Fruit fly (Drosophila melanogaster): ENCODE data around the gene CG32263.

Gene CG32263

DNA sequence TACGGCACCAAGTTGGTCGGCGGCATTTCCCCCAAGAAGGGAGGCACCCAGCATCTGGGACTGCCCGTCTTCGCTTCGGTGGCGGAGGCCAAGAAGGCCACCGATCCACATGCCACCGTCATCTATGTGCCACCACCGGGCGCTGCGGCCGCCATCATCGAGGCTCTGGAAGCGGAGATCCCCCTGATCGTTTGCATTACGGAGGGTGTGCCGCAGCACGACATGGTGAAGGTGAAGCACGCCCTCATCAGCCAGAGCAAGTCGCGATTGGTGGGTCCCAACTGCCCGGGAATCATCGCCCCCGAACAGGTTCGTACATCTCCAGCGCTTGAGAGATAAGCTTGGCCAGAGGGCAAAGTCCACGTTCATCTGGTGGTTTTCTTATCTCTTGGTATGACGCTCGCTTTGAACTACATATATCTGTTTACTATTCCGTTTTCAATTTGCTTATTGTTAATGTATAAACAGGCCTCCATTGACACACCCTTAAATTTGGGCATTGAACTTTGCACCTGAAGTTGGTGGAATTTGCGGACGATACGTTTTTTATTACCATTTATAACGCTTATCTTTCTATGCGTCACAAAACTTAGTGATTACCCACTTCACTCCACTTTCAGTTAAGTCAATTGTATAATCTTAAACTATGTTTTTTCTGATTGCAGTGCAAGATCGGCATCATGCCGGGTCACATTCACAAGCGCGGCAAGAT is 6.0 kb upstream of the CG32263 start (continued):
- TF ChIP-seq CG11398 (GFP tag; optimal IDR thresholded peaks at IDR 0.05) (no peak), wek (GFP tag; optimal IDR thresholded peaks at IDR 0.05) (peak; percentile 13), sens-2 (GFP tag; IDR thresholded peaks at IDR 0.05) (no peak), mld (GFP tag; IDR thresholded peaks at IDR 0.05; ENCODE audit: partially characterized antibody) (no peak), Sox100B (GFP tag; optimal IDR thresholded peaks at IDR 0.05) (peak; percentile 30), CG17568 (GFP tag; optimal IDR thresholded peaks at IDR 0.05) (no peak), CG30403 (GFP tag; optimal IDR thresholded peaks at IDR 0.05) (no peak), CG8478 (optimal IDR thresholded peaks at IDR 0.05) (no peak), HHEX (GFP tag; optimal IDR thresholded peaks at IDR 0.05) (peak; percentile 24), Hmx (GFP tag; optimal IDR thresholded peaks at IDR 0.05) (no peak), Nf-YC (tag; optimal IDR thresholded peaks at IDR 0.05) (peak; percentile 78), CoRest (tag; optimal IDR thresholded peaks at IDR 0.05) (no peak), Sin3A (optimal IDR thresholded peaks at IDR 0.05) (no peak), mirr (GFP tag; optimal IDR thresholded peaks at IDR 0.05) (peak; percentile 69), caup (GFP tag; optimal IDR thresholded peaks at IDR 0.05; ENCODE audit: severe bottlenecking) (no peak), CG6813 (GFP tag; optimal IDR thresholded peaks at IDR 0.05) (peak; percentile 1), CG10462 (GFP tag; optimal IDR thresholded peaks at IDR 0.05) (no peak), Awh (GFP tag; IDR thresholded peaks at IDR 0.05) (no peak; the same call in 1 of the 2 replicates), CG1233 (GFP tag; optimal IDR thresholded peaks at IDR 0.05) (no peak), CG34376 (GFP tag; optimal IDR thresholded peaks at IDR 0.05) (peak; percentile 94), CG7556 (GFP tag; optimal IDR thresholded peaks at IDR 0.05) (no peak), rib (GFP tag; IDR thresholded peaks at IDR 0.05) (no peak), C15 (GFP tag; IDR thresholded peaks at IDR 0.05) (no peak), gcm2 (GFP tag; optimal IDR thresholded peaks at IDR 0.05) (no peak), CG2120 (GFP tag; optimal IDR thresholded peaks at IDR 0.05) (no peak), az2 (GFP tag; optimal IDR thresholded peaks at IDR 0.05) (no peak), Usf (GFP tag; optimal IDR thresholded peaks at IDR 0.05) (no peak), D19A (tag; optimal IDR thresholded peaks at IDR 0.05) (no peak), sim (GFP tag; IDR thresholded peaks at IDR 0.05) (no peak), D19B (GFP tag; optimal IDR thresholded peaks at IDR 0.05) (no peak), btn (GFP tag; optimal IDR thresholded peaks at IDR 0.05) (no peak), bowl (GFP tag; IDR thresholded peaks at IDR 0.05) (no peak), HLHmδ (GFP tag; optimal IDR thresholded peaks at IDR 0.05) (no peak), NC2β (GFP tag; optimal IDR thresholded peaks at IDR 0.05) (no peak), Dbx (GFP tag; IDR thresholded peaks at IDR 0.05) (no peak), CG6765 (GFP tag; optimal IDR thresholded peaks at IDR 0.05) (no peak), jumu (GFP tag; optimal IDR thresholded peaks at IDR 0.05) (no peak), row (GFP tag; IDR thresholded peaks at IDR 0.05) (no peak), CG4328 (GFP tag; optimal IDR thresholded peaks at IDR 0.05) (peak; percentile 14), ranshi (GFP tag; IDR thresholded peaks at IDR 0.05) (no peak), pros (GFP tag; optimal IDR thresholded peaks at IDR 0.05) (no peak), CG7271 (tag; optimal IDR thresholded peaks at IDR 0.05) (no peak), CG4424 (GFP tag; optimal IDR thresholded peaks at IDR 0.05) (no peak), Ssrp (tag; optimal IDR thresholded peaks at IDR 0.05) (no peak), CG3995 (GFP tag; optimal IDR thresholded peaks at IDR 0.05) (no peak), CG43689 (GFP tag; IDR thresholded peaks at IDR 0.05) (no peak), CG10321 (GFP tag; IDR thresholded peaks at IDR 0.05) (no peak), CG12071 (GFP tag; optimal IDR thresholded peaks at IDR 0.05) (no peak), Hr51 (GFP tag; optimal IDR thresholded peaks at IDR 0.05) (no peak), esg (GFP tag; conservative IDR thresholded peaks at IDR 0.05) (no peak), Opbp (GFP tag; IDR thresholded peaks at IDR 0.05; ENCODE audit: partially characterized antibody) (no peak)

Data from whole organism, embryonic.